Worm (Caenorhabditis elegans) whole organism, young adult: Measurements from ENCODE around the gene npp-18.
A peak's percentile ranks its signal among the peaks of the same experiment; 100 is the strongest.

ENCODE experiments used
- B0035.1 ChIP-seq: sonication (generic microtip); optimal IDR thresholded peaks from 2 replicates; lab custom pipeline; 2016; ENCODE audit warnings: missing genetic modification characterization, mild to moderate bottlenecking, missing compliant biosample characterization, missing genotype, missing genetic modification reagents
- B0336.3 ChIP-seq: fragments of 200-800 bp; sonication (Bioruptor generic); IDR thresholded peaks from 2 replicates; pipeline ENCODE4 v1.3.6; 2022; ENCODE audit warnings: missing genetic modification characterization, missing compliant biosample characterization
- D2030.7 ChIP-seq: fragments of 200-800 bp; sonication (Bioruptor generic); IDR thresholded peaks from 2 replicates; pipeline ENCODE4 v1.3.6; 2022; ENCODE audit warnings: missing genetic modification reagents, missing genetic modification characterization, missing compliant biosample characterization
- F23B12.7 ChIP-seq: sonication (generic microtip); optimal IDR thresholded peaks from 2 replicates; lab custom pipeline; 2017; ENCODE audit warnings: missing genetic modification characterization, mild to moderate bottlenecking, missing compliant biosample characterization, antibody characterized with exemption, moderate library complexity; ENCODE audit not compliant: insufficient read depth
- F33H1.4 ChIP-seq: fragments of 200-800 bp; sonication (Bioruptor generic); IDR thresholded peaks from 2 replicates; pipeline ENCODE4 v1.3.6; 2022; ENCODE audit warnings: missing genetic modification reagents, missing genetic modification characterization, missing compliant biosample characterization
- F49E8.2 ChIP-seq: sonication (generic microtip); optimal IDR thresholded peaks from 3 replicates; lab custom pipeline; 2017; ENCODE audit warnings: missing genetic modification characterization, mild to moderate bottlenecking, missing compliant biosample characterization, antibody characterized with exemption, moderate library complexity; ENCODE audit not compliant: insufficient read depth
- T26A5.8 ChIP-seq: sonication (generic microtip); optimal IDR thresholded peaks from 2 replicates; lab custom pipeline; 2016; ENCODE audit warnings: missing genetic modification characterization, missing compliant biosample characterization
- Y53F4B.3 ChIP-seq: fragments of 200-800 bp; sonication (Bioruptor generic); IDR thresholded peaks from 2 replicates; pipeline ENCODE4 v1.3.6; 2022; ENCODE audit warnings: missing genetic modification reagents, missing genetic modification characterization, missing compliant biosample characterization
- aptf-2 ChIP-seq: fragments of 200-800 bp; sonication (Bioruptor generic); conservative IDR thresholded peaks from 2 replicates; pipeline ENCODE4 v1.3.6; 2022; ENCODE audit warnings: missing genetic modification reagents, missing genetic modification characterization, missing compliant biosample characterization
- attf-5 ChIP-seq: fragments of 200-800 bp; sonication (Bioruptor generic); optimal IDR thresholded peaks from 2 replicates; lab custom pipeline; 2018; ENCODE audit warnings: mild to moderate bottlenecking, missing genetic modification characterization, missing compliant biosample characterization
- cebp-1 ChIP-seq, 2 experiments: fragments of 200-800 bp in 1 of 2; sonication (Bioruptor generic) in 1 of 2; sonication (generic microtip) in 1 of 2; IDR thresholded peaks in 1 of 2; optimal IDR thresholded peaks in 1 of 2; 2 replicates each; pipeline versions ENCODE4 v1.3.6 to Lab custom; 2017 to 2022; ENCODE audit warnings: missing compliant biosample characterization in 2 of 2, missing genetic modification characterization in 2 of 2, mild to moderate bottlenecking in 1 of 2, missing genetic modification reagents in 1 of 2, moderate library complexity in 1 of 2
- cebp-2 ChIP-seq: fragments of 200-800 bp; sonication (Bioruptor generic); IDR thresholded peaks from 2 replicates; pipeline ENCODE4 v1.3.6; 2022; ENCODE audit warnings: missing genetic modification characterization, missing compliant biosample characterization
- ceh-100 ChIP-seq: fragments of 200-800 bp; sonication (Bioruptor generic); IDR thresholded peaks from 2 replicates; pipeline ENCODE4 v1.3.6; 2022; ENCODE audit warnings: missing genetic modification reagents, missing genetic modification characterization, missing compliant biosample characterization
- ceh-27 ChIP-seq: fragments of 200-800 bp; sonication (Bioruptor generic); optimal IDR thresholded peaks from 2 replicates; lab custom pipeline; 2018; ENCODE audit warnings: mild to moderate bottlenecking, missing genetic modification characterization, moderate library complexity, missing compliant biosample characterization
- ceh-40 ChIP-seq: fragments of 200-800 bp; sonication (Bioruptor generic); IDR thresholded peaks from 2 replicates; pipeline ENCODE4 v1.3.6; 2022; ENCODE audit warnings: missing genetic modification characterization, missing compliant biosample characterization
- ceh-79 ChIP-seq: sonication (generic microtip); optimal IDR thresholded peaks from 2 replicates; lab custom pipeline; 2017; ENCODE audit warnings: mild to moderate bottlenecking, missing genetic modification characterization, missing compliant biosample characterization
- efl-1 ChIP-seq: fragments of 150-350 bp; optimal IDR thresholded peaks from 2 replicates; lab custom pipeline; 2014; ENCODE audit warnings: missing biosample characterization, missing genetic modification reagents, missing genetic modification characterization
- egl-44 ChIP-seq: fragments of 200-800 bp; sonication (Bioruptor generic); IDR thresholded peaks from 2 replicates; pipeline ENCODE4 v1.3.6; 2022; ENCODE audit warnings: missing genetic modification reagents, missing genetic modification characterization, missing compliant biosample characterization
- him-1 ChIP-seq: sonication (generic microtip); optimal IDR thresholded peaks from 2 replicates; lab custom pipeline; 2016; ENCODE audit warnings: missing genotype, missing genetic modification reagents, missing genetic modification characterization, missing compliant biosample characterization
- hmg-1.2 ChIP-seq: fragments of 200-800 bp; sonication (Bioruptor generic); IDR thresholded peaks from 2 replicates; pipeline ENCODE4 v1.3.6; 2022; ENCODE audit warnings: missing genetic modification reagents, missing genetic modification characterization, missing compliant biosample characterization
- hmg-20 ChIP-seq: fragments of 200-800 bp; sonication (Bioruptor generic); IDR thresholded peaks from 2 replicates; pipeline ENCODE4 v1.3.6; 2022; ENCODE audit warnings: missing genetic modification reagents, missing genetic modification characterization, missing compliant biosample characterization
- hrde-1 ChIP-seq: sonication (generic microtip); optimal IDR thresholded peaks from 2 replicates; lab custom pipeline; 2016; ENCODE audit warnings: missing genetic modification characterization, mild to moderate bottlenecking, missing compliant biosample characterization, moderate library complexity, missing genotype, missing genetic modification reagents, borderline replicate concordance
- let-607 ChIP-seq, 2 experiments: fragments of 200-800 bp in 1 of 2; sonication (Bioruptor generic) in 1 of 2; sonication (generic microtip) in 1 of 2; optimal IDR thresholded peaks; 2 replicates each; lab custom pipeline; 2016 to 2018; ENCODE audit warnings: mild to moderate bottlenecking in 2 of 2, missing compliant biosample characterization in 2 of 2, missing genetic modification characterization in 2 of 2, moderate library complexity in 2 of 2, missing genotype in 1 of 2
- lin-40 ChIP-seq: sonication (generic microtip); optimal IDR thresholded peaks from 2 replicates; lab custom pipeline; 2016; ENCODE audit warnings: missing genetic modification characterization, mild to moderate bottlenecking, missing compliant biosample characterization, missing genotype, missing genetic modification reagents
- lsl-1 ChIP-seq: fragments of 200-800 bp; sonication (Bioruptor generic); optimal IDR thresholded peaks from 2 replicates; lab custom pipeline; 2018; ENCODE audit warnings: mild to moderate bottlenecking, missing genetic modification characterization, moderate library complexity, missing compliant biosample characterization
- madf-3 ChIP-seq: fragments of 200-800 bp; sonication (Bioruptor generic); IDR thresholded peaks from 2 replicates; pipeline ENCODE4 v1.3.6; 2022; ENCODE audit warnings: missing genetic modification reagents, missing genetic modification characterization, missing compliant biosample characterization
- madf-6 ChIP-seq: fragments of 200-800 bp; sonication (Bioruptor generic); IDR thresholded peaks from 2 replicates; pipeline ENCODE4 v1.3.6; 2022; ENCODE audit warnings: missing genetic modification reagents, missing genetic modification characterization, missing compliant biosample characterization
- madf-8 ChIP-seq: fragments of 200-800 bp; sonication (Bioruptor generic); conservative IDR thresholded peaks from 2 replicates; pipeline ENCODE4 v1.3.6; 2022; ENCODE audit warnings: missing genetic modification reagents, missing genetic modification characterization, missing compliant biosample characterization
- mes-4 ChIP-seq: sonication (generic microtip); optimal IDR thresholded peaks from 2 replicates; lab custom pipeline; 2016; ENCODE audit warnings: missing genotype, missing genetic modification characterization, missing compliant biosample characterization
- nfya-1 ChIP-seq: sonication (generic microtip); optimal IDR thresholded peaks from 2 replicates; lab custom pipeline; 2017; ENCODE audit warnings: antibody characterized with exemption, missing compliant biosample characterization, missing genetic modification characterization, borderline replicate concordance; ENCODE audit not compliant: insufficient read depth
- nhr-80 ChIP-seq: sonication (generic microtip); optimal IDR thresholded peaks from 2 replicates; lab custom pipeline; 2016; ENCODE audit warnings: missing genetic modification characterization, missing compliant biosample characterization
- nhr-90 ChIP-seq: sonication (generic microtip); optimal IDR thresholded peaks from 2 replicates; lab custom pipeline; 2016; ENCODE audit warnings: missing genotype, mild to moderate bottlenecking, missing genetic modification characterization, missing compliant biosample characterization
- pbrm-1 ChIP-seq: fragments of 200-800 bp; sonication (Bioruptor generic); IDR thresholded peaks from 2 replicates; pipeline ENCODE4 v1.3.6; 2022; ENCODE audit warnings: missing genetic modification reagents, missing genetic modification characterization, missing compliant biosample characterization
- snpc-3.4 ChIP-seq: sonication (generic microtip); optimal IDR thresholded peaks from 2 replicates; lab custom pipeline; 2017; ENCODE audit warnings: missing genetic modification characterization, mild to moderate bottlenecking, missing compliant biosample characterization, antibody characterized with exemption, moderate library complexity, missing genotype, missing genetic modification reagents
- snpc-4 ChIP-seq, 5 experiments: fragments of 150-350 bp in 1 of 5; sonication (generic microtip) in 4 of 5; optimal IDR thresholded peaks; 2 replicates each; lab custom pipeline; 2014 to 2018; ENCODE audit warnings: missing genetic modification characterization in 5 of 5, missing biosample characterization in 3 of 5, antibody characterized with exemption in 2 of 5, mild to moderate bottlenecking in 2 of 5, missing compliant biosample characterization in 2 of 5, missing genotype in 2 of 5, moderate library complexity in 2 of 5, missing genetic modification reagents in 1 of 5
- ztf-18 ChIP-seq: sonication (generic microtip); optimal IDR thresholded peaks from 2 replicates; lab custom pipeline; 2016; ENCODE audit warnings: missing genotype, mild to moderate bottlenecking, missing genetic modification characterization, missing compliant biosample characterization

The npp-18 gene

ce11 chrIII:13343562-13344139 lies 47.0 kb downstream of the npp-18 start (continued):
- no peak for TF ChIP-seq hmg-1.2 (GFP tag; lab: Robert Waterston, UW)
- TF ChIP-seq cebp-2 = no peak
- TF ChIP-seq D2030.7 (GFP tag; lab: Robert Waterston, UW) = no peak
- TF ChIP-seq cebp-1 (GFP tag; IDR thresholded peaks at IDR 0.05; lab: Robert Waterston, UW) = no peak
- TF ChIP-seq cebp-1 (tag; optimal IDR thresholded peaks at IDR 0.05; lab: Kevin White, UChicago) = peak; percentile 1
- TF ChIP-seq hrde-1 (tag; lab: Kevin White, UChicago) = peak; percentile 26
- no peak for TF ChIP-seq let-607 (tag; optimal IDR thresholded peaks at IDR 0.05; lab: Kevin White, UChicago)
- TF ChIP-seq madf-3 (GFP tag; lab: Robert Waterston, UW) = no peak
- TF ChIP-seq him-1 (tag; lab: Kevin White, UChicago) = no peak
- TF ChIP-seq Y53F4B.3 (GFP tag; lab: Robert Waterston, UW) = no peak
- no peak for TF ChIP-seq ceh-100 (GFP tag; lab: Robert Waterston, UW)
- TF ChIP-seq F33H1.4 = no peak
- TF ChIP-seq ztf-18 = peak; percentile 56
- TF ChIP-seq nfya-1 = no peak
- no peak for TF ChIP-seq ceh-79 (tag; lab: Kevin White, UChicago)
- TF ChIP-seq egl-44 (GFP tag; lab: Robert Waterston, UW) = 0 out of 2 replicates have a peak, but pooled peaks have one; percentile 34
- no peak for TF ChIP-seq ceh-40 (GFP tag; lab: Robert Waterston, UW)
- TF ChIP-seq nhr-90 (tag; lab: Kevin White, UChicago) = no peak
- no peak for TF ChIP-seq F49E8.2 (tag; lab: Kevin White, UChicago)
- TF ChIP-seq B0336.3 (GFP tag; lab: Robert Waterston, UW) = peak; percentile 60
- peak; percentile 35 for TF ChIP-seq T26A5.8
- TF ChIP-seq aptf-2 (GFP tag; lab: Robert Waterston, UW) = no peak
- TF ChIP-seq F23B12.7 = no peak
- TF ChIP-seq B0035.1 (tag; lab: Kevin White, UChicago) = no peak

- TF ChIP-seq pbrm-1 (GFP tag; lab: Robert Waterston, UW) (peak; percentile 9; the same call in 1 of the 2 replicates), madf-6 (GFP tag; lab: Robert Waterston, UW) (peak; percentile 61; the same call in 1 of the 2 replicates), cebp-1 (GFP tag; IDR thresholded peaks at IDR 0.05; lab: Robert Waterston, UW) (no peak), cebp-1 (tag; optimal IDR thresholded peaks at IDR 0.05; lab: Kevin White, UChicago) (peak; percentile 15), hrde-1 (tag; lab: Kevin White, UChicago) (no peak), efl-1 (GFP tag; lab: Kevin White, UChicago) (peak; percentile 54), nfya-1 (no peak), ceh-40 (GFP tag; lab: Robert Waterston, UW) (0 out of 2 replicates have a peak, but pooled peaks have one; percentile 7), cebp-2 (0 out of 2 replicates have a peak, but pooled peaks have one; percentile 18), mes-4 (tag; lab: Kevin White, UChicago) (no peak), ztf-18 (peak; percentile 30), ceh-27 (GFP tag; lab: Kevin White, UChicago) (no peak), lin-40 (peak; percentile 12), hmg-1.2 (GFP tag; lab: Robert Waterston, UW) (peak; percentile 26; the same call in 1 of the 2 replicates), F49E8.2 (tag; lab: Kevin White, UChicago) (peak; percentile 24), snpc-3.4 (tag; lab: Kevin White, UChicago) (peak; percentile 41), snpc-4 (GFP tag; optimal IDR thresholded peaks at IDR 0.05; lab: Kevin White, UChicago) (no peak), snpc-4 (tag; optimal IDR thresholded peaks at IDR 0.05; lab: Kevin White, UChicago) (peak in 2 of 4 experiments; percentile 13 to 18), lsl-1 (GFP tag; lab: Kevin White, UChicago) (peak; percentile 24), attf-5 (GFP tag; lab: Kevin White, UChicago) (peak; percentile 35), madf-8 (GFP tag; lab: Robert Waterston, UW) (no peak; the same call in 1 of the 2 replicates), nhr-80 (tag; lab: Kevin White, UChicago) (peak; percentile 37), hmg-20 (GFP tag; lab: Robert Waterston, UW) (no peak)
Observed at ce11 chrIII:13344538-13345136, 48.0 kb downstream of the npp-18 start, which contains the start of gene acaa-2. TSS of gene acaa-2 (plus strand) at chrIII:13344937.
